Fruit fly (Drosophila melanogaster) whole organism, pupa: ENCODE data around the gene fwe.
A peak's percentile ranks its signal among the peaks of the same experiment; 100 is the strongest.

Source experiments
- CG10348 ChIP-seq: fragments of 200-800 bp; sonication (Bioruptor generic); IDR thresholded peaks from 2 replicates; pipeline ENCODE4 v1.3.6; 2022; ENCODE audit warnings: missing biosample characterization, missing genetic modification characterization
- CG12605 ChIP-seq: fragments of 200-800 bp; sonication (Bioruptor generic); IDR thresholded peaks from 2 replicates; pipeline ENCODE4 v1.3.6; 2022; ENCODE audit warnings: missing biosample characterization, missing genetic modification characterization
- CG13204 ChIP-seq: fragments of 200-800 bp; sonication (Bioruptor generic); optimal IDR thresholded peaks from 2 replicates; lab custom pipeline; 2018; ENCODE audit warnings: missing biosample characterization, mild to moderate bottlenecking, missing genetic modification characterization, moderate library complexity
- CG14655 ChIP-seq: fragments of 200-800 bp; sonication (Bioruptor generic); optimal IDR thresholded peaks from 3 replicates; lab custom pipeline; 2017; ENCODE audit warnings: mild to moderate bottlenecking, missing biosample characterization, missing genetic modification reagents, missing genetic modification characterization
- CG15710 ChIP-seq: fragments of 200-800 bp; sonication (Bioruptor generic); optimal IDR thresholded peaks from 2 replicates; lab custom pipeline; 2018; ENCODE audit warnings: missing biosample characterization, mild to moderate bottlenecking, missing genetic modification characterization, moderate library complexity
- CG17806 ChIP-seq: fragments of 200-800 bp; sonication (Bioruptor generic); optimal IDR thresholded peaks from 2 replicates; lab custom pipeline; 2018; ENCODE audit warnings: missing biosample characterization, mild to moderate bottlenecking, missing genetic modification characterization, moderate library complexity
- CG32121 ChIP-seq: fragments of 200-800 bp; sonication (Bioruptor generic); IDR thresholded peaks from 2 replicates; pipeline ENCODE4 v1.3.6; 2022; ENCODE audit warnings: missing biosample characterization, missing genetic modification characterization
- CG34367 ChIP-seq: fragments of 200-800 bp; sonication (Bioruptor generic); optimal IDR thresholded peaks from 2 replicates; lab custom pipeline; 2018; ENCODE audit warnings: missing biosample characterization, mild to moderate bottlenecking, missing genetic modification characterization
- CG4496 ChIP-seq: fragments of 200-800 bp; sonication (Bioruptor generic); IDR thresholded peaks from 3 replicates; pipeline ENCODE4 v1.3.6; 2022; ENCODE audit warnings: missing biosample characterization, missing genetic modification characterization
- CG8159 ChIP-seq: fragments of 200-800 bp; sonication (Bioruptor generic); optimal IDR thresholded peaks from 3 replicates; lab custom pipeline; 2018; ENCODE audit warnings: missing biosample characterization, mild to moderate bottlenecking, missing genetic modification characterization, moderate library complexity
- CG8301 ChIP-seq: fragments of 200-800 bp; sonication (Bioruptor generic); optimal IDR thresholded peaks from 2 replicates; lab custom pipeline; 2018; ENCODE audit warnings: missing biosample characterization, mild to moderate bottlenecking, missing genetic modification characterization
- CG9948 ChIP-seq: fragments of 200-800 bp; sonication (Bioruptor generic); optimal IDR thresholded peaks from 2 replicates; lab custom pipeline; 2018; ENCODE audit warnings: missing biosample characterization, mild to moderate bottlenecking, missing genetic modification characterization, moderate library complexity
- D1 ChIP-seq: fragments of 200-800 bp; sonication (Bioruptor generic); optimal IDR thresholded peaks from 2 replicates; lab custom pipeline; 2018; ENCODE audit warnings: missing biosample characterization, mild to moderate bottlenecking, missing genetic modification characterization, moderate library complexity
- EcR ChIP-seq: fragments of 200-800 bp; sonication (Bioruptor generic); optimal IDR thresholded peaks from 3 replicates; lab custom pipeline; 2019; ENCODE audit warnings: missing biosample characterization, missing genetic modification characterization, mild to moderate bottlenecking, moderate library complexity, missing genetic modification reagents
- Ets98B ChIP-seq: fragments of 200-800 bp; sonication (Bioruptor generic); IDR thresholded peaks from 2 replicates; pipeline ENCODE4 v1.3.6; 2022; ENCODE audit warnings: missing biosample characterization, missing genetic modification characterization
- Pif1A ChIP-seq: fragments of 200-800 bp; sonication (Bioruptor generic); optimal IDR thresholded peaks from 3 replicates; lab custom pipeline; 2016; ENCODE audit warnings: missing biosample characterization, missing genetic modification characterization
- Pif1B ChIP-seq: fragments of 200-800 bp; sonication (Bioruptor generic); optimal IDR thresholded peaks from 3 replicates; lab custom pipeline; 2016; ENCODE audit warnings: missing biosample characterization, missing genetic modification characterization
- Snoo ChIP-seq: fragments of 200-800 bp; sonication (Bioruptor generic); optimal IDR thresholded peaks from 3 replicates; lab custom pipeline; 2017; ENCODE audit warnings: missing biosample characterization, mild to moderate bottlenecking, missing genetic modification characterization, inconsistent platforms
- fd96Ca ChIP-seq: fragments of 200-800 bp; sonication (Bioruptor generic); IDR thresholded peaks from 3 replicates; pipeline ENCODE4 v1.3.6; 2022; ENCODE audit warnings: missing biosample characterization, missing genetic modification characterization
- gl ChIP-seq: fragments of 200-800 bp; sonication (Bioruptor generic); optimal IDR thresholded peaks from 2 replicates; lab custom pipeline; 2018; ENCODE audit warnings: missing biosample characterization, mild to moderate bottlenecking, missing genetic modification characterization
- rn ChIP-seq: fragments of 200-800 bp; sonication (Bioruptor generic); IDR thresholded peaks from 2 replicates; pipeline ENCODE4 v1.3.6; 2022; ENCODE audit warnings: missing biosample characterization, missing genetic modification characterization

Gene fwe

dm6 chr3L:15813988-15814387 is 2.2 kb downstream of the fwe start:
- TF ChIP-seq CG32121: no peak
- TF ChIP-seq CG8301 (tag; lab: Kevin White, UChicago): no peak
- no peak for TF ChIP-seq D1 (tag; lab: Kevin White, UChicago)
- TF ChIP-seq Pif1B (GFP tag; lab: Kevin White, UChicago): no peak
- TF ChIP-seq, all 21 proteins: peak for 0

DNA sequence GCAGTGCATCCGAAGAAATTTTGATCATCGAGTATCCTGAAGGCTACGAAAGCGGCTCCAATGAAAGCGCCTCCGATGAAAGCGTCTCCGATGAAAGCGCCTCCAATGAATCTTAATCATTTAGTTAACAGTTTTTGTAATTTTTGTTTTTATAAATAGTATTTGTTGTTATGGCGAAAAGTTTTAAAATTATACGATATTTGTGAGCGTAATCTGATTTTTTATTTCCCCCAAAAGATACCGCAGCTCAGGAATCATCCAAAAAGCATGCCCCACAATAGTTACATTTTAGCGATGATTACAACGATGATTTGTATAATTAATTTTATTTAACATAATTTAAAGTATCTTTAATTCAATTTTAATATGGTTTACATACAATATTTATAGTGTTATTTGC is 6.4 kb downstream of the fwe start:
- no peak for TF ChIP-seq CG12605
- TF ChIP-seq CG8159: no peak
- no peak for TF ChIP-seq CG15710 (tag; lab: Kevin White, UChicago)
- TF ChIP-seq CG10348 (GFP tag; lab: Robert Waterston, UW): no peak
- no peak for TF ChIP-seq CG8301 (tag; lab: Kevin White, UChicago)
- no peak for TF ChIP-seq fd96Ca
- no peak for TF ChIP-seq CG14655
- TF ChIP-seq CG17806 (tag; lab: Kevin White, UChicago): no peak
- no peak for TF ChIP-seq EcR (GFP tag; lab: Kevin White, UChicago)
- TF ChIP-seq CG4496 (GFP tag; lab: Robert Waterston, UW): no peak
- no peak for TF ChIP-seq Pif1A (GFP tag; lab: Kevin White, UChicago)
- TF ChIP-seq Snoo (tag; lab: Kevin White, UChicago): no peak
- no peak for TF ChIP-seq CG13204
- TF ChIP-seq Ets98B: no peak
- no peak for TF ChIP-seq CG9948 (tag; lab: Kevin White, UChicago)
- no peak for TF ChIP-seq CG34367 (tag; lab: Kevin White, UChicago)
- TF ChIP-seq D1 (tag; lab: Kevin White, UChicago): no peak
- TF ChIP-seq CG32121: no peak
- no peak for TF ChIP-seq Pif1B (GFP tag; lab: Kevin White, UChicago)
- TF ChIP-seq gl: no peak

dm6 chr3L:15809185-15809584 is 7.0 kb downstream of the fwe start, which contains the start of gene CG13445:
Gene CG13445, plus strand, starts transcription at chr3L:15809485.
- TF ChIP-seq rn (no peak), CG32121 (no peak), CG8301 (tag; lab: Kevin White, UChicago) (no peak), CG10348 (GFP tag; lab: Robert Waterston, UW) (no peak), Pif1A (GFP tag; lab: Kevin White, UChicago) (no peak), CG14655 (no peak), CG34367 (tag; lab: Kevin White, UChicago) (no peak), CG17806 (tag; lab: Kevin White, UChicago) (no peak), gl (no peak), CG9948 (tag; lab: Kevin White, UChicago) (no peak), CG12605 (no peak), CG8159 (no peak), D1 (tag; lab: Kevin White, UChicago) (no peak), Snoo (tag; lab: Kevin White, UChicago) (no peak), Pif1B (GFP tag; lab: Kevin White, UChicago) (no peak)

dm6 chr3L:15808667-15809066 is 7.5 kb downstream of the fwe start:
- peak; percentile 24 for TF ChIP-seq D1 (tag; lab: Kevin White, UChicago)
- no peak for TF ChIP-seq fd96Ca

- TF ChIP-seq CG17806 (tag; lab: Kevin White, UChicago) (no peak), CG13204 (no peak), Pif1A (GFP tag; lab: Kevin White, UChicago) (no peak), Pif1B (GFP tag; lab: Kevin White, UChicago) (no peak), D1 (tag; lab: Kevin White, UChicago) (no peak), CG32121 (no peak), CG9948 (tag; lab: Kevin White, UChicago) (no peak), CG8301 (tag; lab: Kevin White, UChicago) (no peak), CG8159 (no peak), gl (no peak), CG10348 (GFP tag; lab: Robert Waterston, UW) (no peak), CG15710 (tag; lab: Kevin White, UChicago) (no peak), EcR (GFP tag; lab: Kevin White, UChicago) (no peak), Ets98B (no peak), fd96Ca (no peak), CG12605 (no peak), Snoo (tag; lab: Kevin White, UChicago) (no peak), CG4496 (GFP tag; lab: Robert Waterston, UW) (no peak), CG14655 (no peak), rn (no peak)
These were observed 8.2 kb downstream of the fwe start, which contains the start of gene CG6244 for dm6 chr3L:15808022-15808421. Gene CG6244, plus strand, starts transcription at chr3L:15808322.

DNA sequence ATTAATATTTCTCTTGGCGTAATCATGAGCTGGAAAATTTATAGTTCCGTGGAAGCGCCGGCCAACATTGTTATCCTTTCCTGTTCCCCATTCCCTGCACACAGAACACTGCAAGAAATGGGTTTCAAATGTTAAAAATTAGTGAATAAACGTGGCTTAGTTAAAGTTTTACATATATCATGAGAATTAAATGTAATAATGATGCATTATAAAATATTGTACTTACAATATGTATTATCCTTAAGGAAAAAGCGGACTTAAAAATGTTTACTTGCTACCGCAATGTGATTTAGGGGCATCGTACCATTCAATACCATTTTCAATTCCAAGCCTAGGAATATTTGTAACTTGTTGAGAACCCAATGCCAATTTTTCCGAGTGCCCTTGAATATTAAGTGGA is 13.6 kb downstream of the fwe start:
- no peak for TF ChIP-seq CG32121
- no peak for TF ChIP-seq CG8301 (tag; lab: Kevin White, UChicago)
- TF ChIP-seq gl: no peak
- no peak for TF ChIP-seq CG4496 (GFP tag; lab: Robert Waterston, UW)
- TF ChIP-seq rn: no peak
- no peak for TF ChIP-seq CG17806 (tag; lab: Kevin White, UChicago)
- TF ChIP-seq CG34367 (tag; lab: Kevin White, UChicago): no peak
- TF ChIP-seq CG8159: no peak
- no peak for TF ChIP-seq D1 (tag; lab: Kevin White, UChicago)
- no peak for TF ChIP-seq Pif1A (GFP tag; lab: Kevin White, UChicago)
- no peak for TF ChIP-seq CG15710 (tag; lab: Kevin White, UChicago)
- TF ChIP-seq CG14655: no peak
- no peak for TF ChIP-seq CG13204
- no peak for TF ChIP-seq CG12605

dm6 chr3L:15802117-15802516 is 14.1 kb downstream of the fwe start:
- TF ChIP-seq CG13204 (no peak), Pif1B (GFP tag; lab: Kevin White, UChicago) (no peak), D1 (tag; lab: Kevin White, UChicago) (no peak), CG8159 (no peak), CG12605 (no peak), CG10348 (GFP tag; lab: Robert Waterston, UW) (no peak), gl (no peak), fd96Ca (no peak), rn (no peak), EcR (GFP tag; lab: Kevin White, UChicago) (no peak), CG17806 (tag; lab: Kevin White, UChicago) (no peak), Snoo (tag; lab: Kevin White, UChicago) (no peak)
